Fruit fly (Drosophila melanogaster) whole organism, embryonic: ENCODE measurements around the gene CG6878.
A peak's percentile ranks its signal among the peaks of the same experiment; 100 is the strongest.

Experiments
- Abd-B ChIP-seq: fragments of 200-800 bp; sonication (Bioruptor generic); optimal IDR thresholded peaks from 2 replicates; lab custom pipeline; 2018; ENCODE audit warnings: missing biosample characterization, mild to moderate bottlenecking, missing genetic modification characterization, moderate library complexity
- Atf3 ChIP-seq: fragments of 200-800 bp; sonication (Bioruptor generic); optimal IDR thresholded peaks from 3 replicates; lab custom pipeline; 2016; ENCODE audit warnings: missing biosample characterization, missing genetic modification characterization
- CG10565 ChIP-seq: fragments of 200-800 bp; sonication (Bioruptor generic); optimal IDR thresholded peaks from 3 replicates; lab custom pipeline; 2016; ENCODE audit warnings: missing biosample characterization, mild to moderate bottlenecking, missing genetic modification characterization
- CG11247 ChIP-seq: fragments of 200-800 bp; sonication (Bioruptor generic); IDR thresholded peaks from 2 replicates; pipeline ENCODE4 v1.3.6; 2022; ENCODE audit warnings: missing biosample characterization, missing genetic modification characterization
- CG12071 ChIP-seq: fragments of 200-800 bp; sonication (Bioruptor generic); optimal IDR thresholded peaks from 3 replicates; lab custom pipeline; 2018; ENCODE audit warnings: missing biosample characterization, mild to moderate bottlenecking, missing genetic modification characterization
- CG12391 ChIP-seq: fragments of 200-800 bp; sonication (Bioruptor generic); optimal IDR thresholded peaks from 3 replicates; lab custom pipeline; 2018; ENCODE audit warnings: missing biosample characterization, mild to moderate bottlenecking, missing genetic modification characterization, moderate library complexity
- CG14050 ChIP-seq: fragments of 200-800 bp; sonication (Bioruptor generic); IDR thresholded peaks from 3 replicates; pipeline ENCODE4 v1.3.6; 2022; ENCODE audit warnings: missing biosample characterization, missing genetic modification characterization
- CG17385 ChIP-seq: fragments of 200-800 bp; sonication (Bioruptor generic); optimal IDR thresholded peaks from 3 replicates; lab custom pipeline; 2018; ENCODE audit warnings: missing biosample characterization, mild to moderate bottlenecking, missing genetic modification characterization
- CG17912 ChIP-seq: fragments of 200-800 bp; sonication (Bioruptor generic); optimal IDR thresholded peaks from 2 replicates; lab custom pipeline; 2018; ENCODE audit warnings: missing biosample characterization, mild to moderate bottlenecking, missing genetic modification characterization
- CG2712 ChIP-seq: fragments of 200-800 bp; optimal IDR thresholded peaks from 3 replicates; lab custom pipeline; 2019; ENCODE audit warnings: missing biosample characterization, mild to moderate bottlenecking, missing genetic modification characterization, moderate library complexity
- CG34376 ChIP-seq: fragments of 200-800 bp; sonication (Bioruptor generic); optimal IDR thresholded peaks from 2 replicates; lab custom pipeline; 2018; ENCODE audit warnings: missing biosample characterization, mild to moderate bottlenecking, missing genetic modification characterization
- CG3847 ChIP-seq: fragments of 200-800 bp; sonication (Bioruptor generic); IDR thresholded peaks from 2 replicates; pipeline ENCODE4 v1.3.6; 2022; ENCODE audit warnings: missing biosample characterization, missing genetic modification characterization
- CG4404 ChIP-seq: fragments of 200-800 bp; sonication (Bioruptor generic); IDR thresholded peaks from 2 replicates; pipeline ENCODE4 v1.3.6; 2022; ENCODE audit warnings: missing biosample characterization, missing genetic modification characterization
- CG5245 ChIP-seq: fragments of 200-800 bp; sonication (Bioruptor generic); optimal IDR thresholded peaks from 3 replicates; lab custom pipeline; 2016; ENCODE audit warnings: missing biosample characterization, missing genetic modification characterization
- CG5953 ChIP-seq: fragments of 200-800 bp; sonication (Bioruptor generic); IDR thresholded peaks from 2 replicates; pipeline ENCODE4 v1.3.6; 2022; ENCODE audit warnings: missing biosample characterization, missing genetic modification characterization
- CG8089 ChIP-seq: fragments of 200-800 bp; sonication (Bioruptor generic); optimal IDR thresholded peaks from 3 replicates; lab custom pipeline; 2016; ENCODE audit warnings: missing biosample characterization, missing genetic modification characterization
- CG8281 ChIP-seq: fragments of 200-800 bp; sonication (Bioruptor generic); optimal IDR thresholded peaks from 2 replicates; lab custom pipeline; 2018; ENCODE audit warnings: missing biosample characterization, mild to moderate bottlenecking, missing genetic modification characterization, moderate library complexity
- CG9437 ChIP-seq: fragments of 200-800 bp; sonication (Bioruptor generic); optimal IDR thresholded peaks from 2 replicates; lab custom pipeline; 2018; ENCODE audit warnings: missing biosample characterization, mild to moderate bottlenecking, missing genetic modification characterization
- CG9797 ChIP-seq: fragments of 200-800 bp; sonication (Bioruptor generic); optimal IDR thresholded peaks from 3 replicates; lab custom pipeline; 2018; ENCODE audit warnings: missing biosample characterization, mild to moderate bottlenecking, missing genetic modification characterization
- CG9876 ChIP-seq: fragments of 200-800 bp; sonication (Bioruptor generic); optimal IDR thresholded peaks from 2 replicates; lab custom pipeline; 2016; ENCODE audit warnings: missing biosample characterization, missing genetic modification characterization
- Camta ChIP-seq: fragments of 200-800 bp; sonication (Bioruptor generic); optimal IDR thresholded peaks from 2 replicates; lab custom pipeline; 2016; ENCODE audit warnings: missing biosample characterization, missing genetic modification characterization
- D19A ChIP-seq: fragments of 200-800 bp; optimal IDR thresholded peaks from 3 replicates; lab custom pipeline; 2019; ENCODE audit warnings: missing biosample characterization, mild to moderate bottlenecking, missing genetic modification characterization, moderate library complexity
- Lpt ChIP-seq: fragments of >200 bp; optimal IDR thresholded peaks from 2 replicates; lab custom pipeline; 2018; ENCODE audit warnings: missing biosample characterization, missing genetic modification characterization
- MTF-1 ChIP-seq: fragments of 200-800 bp; sonication (Bioruptor generic); optimal IDR thresholded peaks from 2 replicates; lab custom pipeline; 2018; ENCODE audit warnings: missing biosample characterization, mild to moderate bottlenecking, missing genetic modification characterization, borderline replicate concordance
- NfI ChIP-seq: fragments of 200-800 bp; sonication (Bioruptor generic); optimal IDR thresholded peaks from 3 replicates; lab custom pipeline; 2018; ENCODE audit warnings: missing biosample characterization, mild to moderate bottlenecking, missing genetic modification characterization, moderate library complexity
- Ravus ChIP-seq: fragments of 200-800 bp; sonication (Bioruptor generic); IDR thresholded peaks from 2 replicates; pipeline ENCODE4 v1.3.6; 2022; ENCODE audit warnings: missing biosample characterization, missing genetic modification characterization
- Spps ChIP-seq: fragments of 200-800 bp; sonication (Bioruptor generic); optimal IDR thresholded peaks from 2 replicates; lab custom pipeline; 2018; ENCODE audit warnings: missing biosample characterization, mild to moderate bottlenecking, missing genetic modification characterization
- ase ChIP-seq: fragments of 200-800 bp; sonication (Bioruptor generic); IDR thresholded peaks from 3 replicates; pipeline ENCODE4 v1.3.6; 2022; ENCODE audit warnings: missing biosample characterization, missing genetic modification characterization
- danr ChIP-seq: fragments of 200-800 bp; sonication (Bioruptor generic); IDR thresholded peaks from 2 replicates; pipeline ENCODE4 v1.3.6; 2022; ENCODE audit warnings: missing biosample characterization, missing genetic modification characterization
- dimm ChIP-seq: fragments of 200-800 bp; sonication (Bioruptor generic); IDR thresholded peaks from 2 replicates; pipeline ENCODE4 v1.3.6; 2022; ENCODE audit warnings: missing biosample characterization, missing genetic modification characterization
- dpn ChIP-seq, 2 experiments: fragments of 200-800 bp; sonication (Bioruptor generic); optimal IDR thresholded peaks; 3 replicates each; lab custom pipeline; 2016; ENCODE audit warnings: missing biosample characterization in 2 of 2, missing genetic modification characterization in 2 of 2
- fd96Cb ChIP-seq: fragments of 200-800 bp; sonication (Bioruptor generic); optimal IDR thresholded peaks from 2 replicates; lab custom pipeline; 2018; ENCODE audit warnings: missing biosample characterization, mild to moderate bottlenecking, missing genetic modification characterization, moderate library complexity
- gem ChIP-seq: fragments of 200-800 bp; sonication (Bioruptor generic); optimal IDR thresholded peaks from 2 replicates; lab custom pipeline; 2019; ENCODE audit warnings: missing biosample characterization, mild to moderate bottlenecking, missing genetic modification characterization, moderate library complexity
- kni ChIP-seq: fragments of 200-800 bp; sonication (Bioruptor generic); optimal IDR thresholded peaks from 3 replicates; lab custom pipeline; 2017; ENCODE audit warnings: mild to moderate bottlenecking, missing biosample characterization, missing genetic modification reagents, missing genetic modification characterization
- knrl ChIP-seq: fragments of 200-800 bp; sonication (Bioruptor generic); IDR thresholded peaks from 3 replicates; pipeline ENCODE4 v1.3.6; 2022; ENCODE audit warnings: missing biosample characterization, missing genetic modification characterization; ENCODE audit not compliant: partially characterized antibody
- pb ChIP-seq: fragments of 200-800 bp; sonication (Bioruptor generic); optimal IDR thresholded peaks from 3 replicates; lab custom pipeline; 2016; ENCODE audit warnings: missing biosample characterization, missing genetic modification characterization
- peb ChIP-seq: fragments of 200-800 bp; sonication (Bioruptor generic); IDR thresholded peaks from 2 replicates; pipeline ENCODE4 v1.3.6; 2022; ENCODE audit warnings: missing biosample characterization, missing genetic modification characterization
- pho ChIP-seq: fragments of 200-800 bp; sonication (Bioruptor generic); optimal IDR thresholded peaks from 2 replicates; lab custom pipeline; 2016; ENCODE audit warnings: missing biosample characterization, missing genetic modification characterization
- pros ChIP-seq: fragments of 200-800 bp; sonication (Bioruptor generic); optimal IDR thresholded peaks from 3 replicates; lab custom pipeline; 2019; ENCODE audit warnings: missing biosample characterization, mild to moderate bottlenecking, missing genetic modification characterization, moderate library complexity
- rib ChIP-seq: fragments of 200-800 bp; sonication (Bioruptor generic); IDR thresholded peaks from 2 replicates; pipeline ENCODE4 v1.3.6; 2022; ENCODE audit warnings: missing biosample characterization, missing genetic modification characterization
- ro ChIP-seq: fragments of 200-800 bp; sonication (Bioruptor generic); IDR thresholded peaks from 2 replicates; pipeline ENCODE4 v1.3.6; 2022; ENCODE audit warnings: missing biosample characterization, missing genetic modification characterization
- row ChIP-seq: fragments of 200-800 bp; sonication (Bioruptor generic); IDR thresholded peaks from 3 replicates; pipeline ENCODE4 v1.3.6; 2022; ENCODE audit warnings: missing biosample characterization, missing genetic modification characterization
- sc ChIP-seq, 3 experiments: fragments of >200 bp in 2 of 3; fragments of 200-800 bp in 1 of 3; sonication (Bioruptor generic) in 1 of 3; optimal IDR thresholded peaks; 2 replicates in 2 of 3; 3 replicates in 1 of 3; lab custom pipeline; 2017; ENCODE audit warnings: mild to moderate bottlenecking in 1 of 3, missing biosample characterization in 1 of 3, missing genetic modification characterization in 1 of 3, missing genetic modification reagents in 1 of 3
- sens-2 ChIP-seq: fragments of 200-800 bp; sonication (Bioruptor generic); IDR thresholded peaks from 2 replicates; pipeline ENCODE4 v1.3.6; 2022; ENCODE audit warnings: missing biosample characterization, missing genetic modification characterization
- sima ChIP-seq: fragments of 200-800 bp; sonication (Bioruptor generic); optimal IDR thresholded peaks from 2 replicates; lab custom pipeline; 2016; ENCODE audit warnings: missing biosample characterization, missing genetic modification characterization
- sisA ChIP-seq: fragments of 200-800 bp; sonication (Bioruptor generic); IDR thresholded peaks from 2 replicates; pipeline ENCODE4 v1.3.6; 2022; ENCODE audit warnings: missing biosample characterization, missing genetic modification characterization
- ssp ChIP-seq: fragments of 200-800 bp; sonication (Bioruptor generic); IDR thresholded peaks from 2 replicates; pipeline ENCODE4 v1.3.6; 2022; ENCODE audit warnings: missing biosample characterization, missing genetic modification characterization
- tap ChIP-seq: fragments of 200-800 bp; optimal IDR thresholded peaks from 3 replicates; lab custom pipeline; 2019; ENCODE audit warnings: missing biosample characterization, mild to moderate bottlenecking, missing genetic modification characterization, moderate library complexity
- vvl ChIP-seq: fragments of 200-800 bp; sonication (Bioruptor generic); IDR thresholded peaks from 2 replicates; pipeline ENCODE4 v1.3.6; 2022; ENCODE audit warnings: missing biosample characterization, missing genetic modification characterization

The CG6878 gene

DNA sequence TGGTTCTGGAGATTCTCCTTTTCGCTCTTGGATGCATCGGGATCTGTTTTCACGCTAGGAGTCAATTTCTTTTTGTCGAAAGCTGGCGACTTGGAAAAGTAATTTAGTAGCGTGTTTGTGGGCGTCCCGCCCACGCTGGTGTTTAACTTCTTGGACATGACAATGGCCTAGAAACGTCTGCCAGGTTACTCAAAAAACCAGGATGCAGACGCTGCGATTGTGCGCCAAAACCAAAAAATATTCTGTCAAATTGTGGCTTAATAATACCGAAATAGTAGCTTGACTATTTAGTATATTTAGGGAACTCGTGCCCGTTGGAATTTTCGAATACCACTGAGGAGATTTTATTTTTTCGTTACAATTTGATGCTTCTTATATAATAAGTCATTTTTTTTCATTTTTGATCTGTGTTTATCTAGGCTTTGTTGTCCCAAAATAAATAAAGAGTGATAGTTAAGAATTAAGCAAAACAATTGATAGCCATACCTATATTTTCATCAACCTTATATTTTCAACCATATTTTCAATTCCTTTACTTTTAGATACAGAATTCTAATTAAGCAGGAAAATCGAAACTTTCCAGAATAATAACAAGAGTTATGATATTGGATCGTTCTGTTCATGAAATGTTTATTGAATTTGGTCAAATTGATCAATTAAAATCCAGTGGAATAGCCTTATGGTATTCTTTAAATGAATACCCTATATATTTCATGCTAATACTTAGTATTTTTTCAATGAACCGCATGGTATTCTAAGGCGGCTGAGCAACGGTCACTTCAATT is 3.1 kb upstream of the CG6878 start, which contains the start of the genes Msh6 and Prp31 (continued):
- TF ChIP-seq ro (GFP tag; lab: Robert Waterston, UW) (no peak), Ravus (GFP tag; lab: Robert Waterston, UW) (no peak), fd96Cb (tag; lab: Kevin White, UChicago) (peak; percentile 79), pros (no peak), ssp (GFP tag; lab: Robert Waterston, UW) (peak; percentile 71), CG11247 (GFP tag; lab: Robert Waterston, UW) (no peak), sima (GFP tag; lab: Kevin White, UChicago) (no peak), kni (GFP tag; lab: Kevin White, UChicago) (no peak), peb (GFP tag; lab: Robert Waterston, UW) (no peak), CG8281 (tag; lab: Kevin White, UChicago) (peak; percentile 35), CG10565 (GFP tag; lab: Kevin White, UChicago) (no peak), Spps (tag; lab: Kevin White, UChicago) (peak; percentile 47), CG9876 (GFP tag; lab: Kevin White, UChicago) (peak; percentile 40), danr (GFP tag; lab: Robert Waterston, UW) (peak; percentile 51), CG5245 (no peak), rib (no peak), CG4404 (GFP tag; lab: Robert Waterston, UW) (0 out of 2 replicates have a peak, but pooled peaks have one; percentile 23), row (GFP tag; lab: Robert Waterston, UW) (peak; percentile 82), Camta (GFP tag; lab: Kevin White, UChicago) (peak; percentile 75), CG8089 (GFP tag; lab: Kevin White, UChicago) (peak; percentile 18), MTF-1 (no peak), D19A (tag; lab: Kevin White, UChicago) (peak; percentile 49), CG14050 (GFP tag; lab: Robert Waterston, UW) (peak; percentile 45; the same call in 2 of the 3 replicates), vvl (GFP tag; lab: Robert Waterston, UW) (peak; percentile 32; the same call in 1 of the 2 replicates), CG9797 (GFP tag; lab: Kevin White, UChicago) (peak; percentile 31), CG12391 (tag; lab: Kevin White, UChicago) (peak; percentile 87), CG3847 (GFP tag; lab: Robert Waterston, UW) (peak; percentile 37; the same call in 1 of the 2 replicates), CG9437 (peak; percentile 65), gem (tag; lab: Kevin White, UChicago) (no peak), NfI (GFP tag; lab: Kevin White, UChicago) (peak; percentile 68), dimm (GFP tag; lab: Robert Waterston, UW) (peak; percentile 47; the same call in 1 of the 2 replicates), sisA (GFP tag; lab: Robert Waterston, UW) (peak; percentile 66), CG5953 (GFP tag; lab: Robert Waterston, UW) (no peak), CG2712 (peak; percentile 59), pb (GFP tag; lab: Kevin White, UChicago) (no peak), pho (peak; percentile 80), dpn (GFP tag; optimal IDR thresholded peaks at IDR 0.05; lab: Kevin White, UChicago) (peak; percentile 71 to 78), Abd-B (peak; percentile 87), CG12071 (GFP tag; lab: Kevin White, UChicago) (no peak), CG17385 (GFP tag; lab: Kevin White, UChicago) (peak; percentile 59), Lpt (no peak), CG17912 (GFP tag; lab: Kevin White, UChicago) (no peak), CG34376 (no peak), sc (optimal IDR thresholded peaks at IDR 0.05; lab: Kevin White, UChicago) (no peak), sc (GFP tag; optimal IDR thresholded peaks at IDR 0.05; lab: Kevin White, UChicago) (peak; percentile 46), ase (GFP tag; lab: Robert Waterston, UW) (0 out of 3 replicates have a peak, but pooled peaks have one; percentile 8), knrl (GFP tag; lab: Robert Waterston, UW) (no peak), tap (tag; lab: Kevin White, UChicago) (peak; percentile 40), Atf3 (GFP tag; lab: Kevin White, UChicago) (peak; percentile 37), sens-2 (no peak)
